Worm (Caenorhabditis elegans) whole organism, late embryonic: ENCODE results near the gene clc-27.
A peak's percentile ranks its signal among the peaks of the same experiment; 100 is the strongest.

Source experiments
- F13H6.1 ChIP-seq: sonication (generic microtip); optimal IDR thresholded peaks from 2 replicates; lab custom pipeline; 2016; ENCODE audit warnings: missing genetic modification characterization, missing compliant biosample characterization
- K02D7.2 ChIP-seq: sonication (generic microtip); optimal IDR thresholded peaks from 2 replicates; lab custom pipeline; 2017; ENCODE audit warnings: mild to moderate bottlenecking, missing genetic modification characterization, missing compliant biosample characterization
- K09A11.1 ChIP-seq: sonication (generic microtip); optimal IDR thresholded peaks from 2 replicates; lab custom pipeline; 2017; ENCODE audit warnings: antibody characterized with exemption, mild to moderate bottlenecking, missing genetic modification characterization, missing compliant biosample characterization; ENCODE audit not compliant: insufficient read depth
- T23F11.4 ChIP-seq: fragments of 200-800 bp; sonication (Bioruptor generic); optimal IDR thresholded peaks from 2 replicates; lab custom pipeline; 2018; ENCODE audit warnings: mild to moderate bottlenecking, missing genetic modification characterization, missing compliant biosample characterization
- ama-1 ChIP-seq: fragments of 150-350 bp; optimal IDR thresholded peaks from 2 replicates; lab custom pipeline; 2014
- ceh-18 ChIP-seq: sonication (generic microtip); optimal IDR thresholded peaks from 2 replicates; lab custom pipeline; 2016; ENCODE audit warnings: missing genetic modification characterization, missing compliant biosample characterization
- ceh-22 ChIP-seq: sonication (generic microtip); optimal IDR thresholded peaks from 2 replicates; lab custom pipeline; 2017; ENCODE audit warnings: missing biosample characterization, missing genetic modification characterization
- ceh-31 ChIP-seq: sonication (generic microtip); optimal IDR thresholded peaks from 2 replicates; lab custom pipeline; 2016; ENCODE audit warnings: missing genetic modification characterization, missing compliant biosample characterization
- ceh-34 ChIP-seq: sonication (generic microtip); optimal IDR thresholded peaks from 2 replicates; lab custom pipeline; 2016; ENCODE audit warnings: mild to moderate bottlenecking, missing genetic modification characterization, missing compliant biosample characterization
- ceh-48 ChIP-seq: sonication (generic microtip); optimal IDR thresholded peaks from 2 replicates; lab custom pipeline; 2016; ENCODE audit warnings: missing genetic modification characterization, inconsistent platforms, missing compliant biosample characterization
- ceh-6 ChIP-seq: fragments of 200-800 bp; sonication (Bioruptor generic); optimal IDR thresholded peaks from 2 replicates; lab custom pipeline; 2018; ENCODE audit warnings: mild to moderate bottlenecking, missing genetic modification characterization, missing compliant biosample characterization
- ceh-9 ChIP-seq: sonication (generic microtip); optimal IDR thresholded peaks from 2 replicates; lab custom pipeline; 2016; ENCODE audit warnings: mild to moderate bottlenecking, missing genetic modification characterization, inconsistent platforms, missing compliant biosample characterization
- dve-1 ChIP-seq: sonication (generic microtip); optimal IDR thresholded peaks from 2 replicates; lab custom pipeline; 2017; ENCODE audit warnings: antibody characterized with exemption, mild to moderate bottlenecking, missing genetic modification characterization, missing compliant biosample characterization
- elt-2 ChIP-seq: sonication (generic microtip); optimal IDR thresholded peaks from 2 replicates; lab custom pipeline; 2016; ENCODE audit warnings: missing genetic modification reagents, missing genetic modification characterization, missing compliant biosample characterization
- eyg-1 ChIP-seq: sonication (generic microtip); optimal IDR thresholded peaks from 2 replicates; lab custom pipeline; 2016; ENCODE audit warnings: missing genotype, missing genetic modification characterization, missing compliant biosample characterization
- fax-1 ChIP-seq: sonication (generic microtip); optimal IDR thresholded peaks from 2 replicates; lab custom pipeline; 2016; ENCODE audit warnings: missing genotype, missing genetic modification characterization, missing compliant biosample characterization
- fkh-10 ChIP-seq: fragments of 150-350 bp; optimal IDR thresholded peaks from 2 replicates; lab custom pipeline; 2014; ENCODE audit warnings: missing biosample characterization, missing genetic modification reagents, missing genetic modification characterization
- fkh-6 ChIP-seq: sonication (generic microtip); optimal IDR thresholded peaks from 2 replicates; lab custom pipeline; 2016; ENCODE audit warnings: missing genetic modification characterization, missing compliant biosample characterization
- gmeb-2 ChIP-seq: sonication (generic microtip); optimal IDR thresholded peaks from 2 replicates; lab custom pipeline; 2016; ENCODE audit warnings: missing genetic modification characterization, inconsistent platforms, missing compliant biosample characterization
- hlh-8 ChIP-seq: sonication (generic microtip); optimal IDR thresholded peaks from 2 replicates; lab custom pipeline; 2016; ENCODE audit warnings: missing genotype, missing genetic modification characterization, missing compliant biosample characterization
- lim-6 ChIP-seq: sonication (generic microtip); optimal IDR thresholded peaks from 2 replicates; lab custom pipeline; 2016; ENCODE audit warnings: missing genetic modification characterization, missing compliant biosample characterization
- lin-11 ChIP-seq: fragments of 200-800 bp; sonication (Bioruptor generic); optimal IDR thresholded peaks from 2 replicates; lab custom pipeline; 2018; ENCODE audit warnings: mild to moderate bottlenecking, missing genetic modification characterization, missing compliant biosample characterization
- mec-3 ChIP-seq: sonication (generic microtip); optimal IDR thresholded peaks from 2 replicates; lab custom pipeline; 2016; ENCODE audit warnings: borderline replicate concordance, missing genetic modification characterization, missing compliant biosample characterization
- nfya-1 ChIP-seq: sonication (generic microtip); optimal IDR thresholded peaks from 2 replicates; lab custom pipeline; 2017; ENCODE audit warnings: missing genetic modification characterization, mild to moderate bottlenecking, missing compliant biosample characterization, antibody characterized with exemption, moderate library complexity
- pag-3 ChIP-seq: sonication (generic microtip); optimal IDR thresholded peaks from 2 replicates; lab custom pipeline; 2016; ENCODE audit warnings: missing compliant biosample characterization, missing genetic modification characterization, borderline replicate concordance
- pha-2 ChIP-seq: sonication (generic microtip); optimal IDR thresholded peaks from 2 replicates; lab custom pipeline; 2017; ENCODE audit warnings: mild to moderate bottlenecking, missing genetic modification characterization, missing compliant biosample characterization
- pha-4 ChIP-seq: fragments of 150-350 bp; optimal IDR thresholded peaks from 2 replicates; lab custom pipeline; 2018; ENCODE audit warnings: missing biosample characterization, missing genetic modification reagents, missing genetic modification characterization
- pqm-1 ChIP-seq: sonication (generic microtip); optimal IDR thresholded peaks from 2 replicates; lab custom pipeline; 2016; ENCODE audit warnings: missing genetic modification characterization, missing compliant biosample characterization
- pros-1 ChIP-seq: fragments of 150-350 bp; optimal IDR thresholded peaks from 2 replicates; lab custom pipeline; 2014; ENCODE audit warnings: missing biosample characterization, missing genetic modification reagents, missing genetic modification characterization
- ref-2 ChIP-seq: sonication (generic microtip); optimal IDR thresholded peaks from 2 replicates; lab custom pipeline; 2016; ENCODE audit warnings: missing genetic modification characterization, missing compliant biosample characterization
- sdc-2 ChIP-seq: sonication (generic microtip); optimal IDR thresholded peaks from 2 replicates; lab custom pipeline; 2016; ENCODE audit warnings: missing genotype, missing genetic modification characterization, missing compliant biosample characterization
- syd-9 ChIP-seq: sonication (generic microtip); optimal IDR thresholded peaks from 2 replicates; lab custom pipeline; 2016; ENCODE audit warnings: mild to moderate bottlenecking, missing genetic modification characterization, moderate library complexity, missing compliant biosample characterization
- tbx-2 ChIP-seq: sonication (generic microtip); optimal IDR thresholded peaks from 2 replicates; lab custom pipeline; 2016; ENCODE audit warnings: missing genetic modification characterization, missing compliant biosample characterization
- ttx-3 ChIP-seq: sonication (generic microtip); optimal IDR thresholded peaks from 2 replicates; lab custom pipeline; 2016; ENCODE audit warnings: missing genetic modification reagents, missing genetic modification characterization, missing compliant biosample characterization
- unc-42 ChIP-seq: sonication (generic microtip); optimal IDR thresholded peaks from 2 replicates; lab custom pipeline; 2016; ENCODE audit warnings: missing genotype, missing genetic modification characterization, missing compliant biosample characterization
- unc-86 ChIP-seq: sonication (generic microtip); optimal IDR thresholded peaks from 2 replicates; lab custom pipeline; 2016; ENCODE audit warnings: missing genetic modification characterization, missing compliant biosample characterization

clc-27 gene

ce11 chrIII:981960-982359 lies 26.2 kb upstream of the clc-27 start (continued):
- no peak for TF ChIP-seq ceh-22
- TF ChIP-seq fkh-10 (GFP tag; lab: Kevin White, UChicago): no peak
- TF ChIP-seq pros-1: no peak
- TF ChIP-seq sdc-2 (tag; lab: Kevin White, UChicago): no peak
- no peak for TF ChIP-seq T23F11.4 (GFP tag; lab: Kevin White, UChicago)
- no peak for TF ChIP-seq ceh-9 (tag; lab: Kevin White, UChicago)
- TF ChIP-seq F13H6.1 (tag; lab: Kevin White, UChicago): no peak
- no peak for TF ChIP-seq unc-86
- TF ChIP-seq pag-3: no peak
- no peak for TF ChIP-seq ttx-3
- TF ChIP-seq ceh-18: peak; percentile 3
- TF ChIP-seq K09A11.1 (tag; lab: Kevin White, UChicago): no peak
- no peak for TF ChIP-seq ama-1
- TF ChIP-seq pha-2 (tag; lab: Kevin White, UChicago): no peak
- TF ChIP-seq gmeb-2 (tag; lab: Kevin White, UChicago): no peak
- TF ChIP-seq pha-4 (tag; lab: Kevin White, UChicago): no peak
- TF ChIP-seq ceh-6: no peak
- peak; percentile 23 for TF ChIP-seq tbx-2 (tag; lab: Kevin White, UChicago)
- TF ChIP-seq lin-11 (tag; lab: Kevin White, UChicago): no peak
- TF ChIP-seq ceh-48: peak; percentile 80
- peak; percentile 73 for TF ChIP-seq ceh-34
- peak; percentile 58 for TF ChIP-seq nfya-1 (tag; lab: Kevin White, UChicago)
- TF ChIP-seq ceh-31 (tag; lab: Kevin White, UChicago): peak; percentile 9
- no peak for TF ChIP-seq K02D7.2 (tag; lab: Kevin White, UChicago)
- no peak for TF ChIP-seq syd-9 (tag; lab: Kevin White, UChicago)

ce11 chrIII:982961-983360 lies 25.2 kb upstream of the clc-27 start, which contains the start of gene tbc-10:
TSS of gene tbc-10 (plus strand) at chrIII:983261.
- TF ChIP-seq fax-1 (tag; lab: Kevin White, UChicago) (no peak), fkh-6 (tag; lab: Kevin White, UChicago) (no peak), mec-3 (tag; lab: Kevin White, UChicago) (no peak), dve-1 (tag; lab: Kevin White, UChicago) (no peak), fkh-10 (GFP tag; lab: Kevin White, UChicago) (no peak), lim-6 (tag; lab: Kevin White, UChicago) (no peak), unc-86 (no peak), ref-2 (tag; lab: Kevin White, UChicago) (no peak), K02D7.2 (tag; lab: Kevin White, UChicago) (no peak), elt-2 (tag; lab: Kevin White, UChicago) (no peak), syd-9 (tag; lab: Kevin White, UChicago) (no peak)

ce11 chrIII:989558-989957 lies 18.6 kb upstream of the clc-27 start:
- TF ChIP-seq lim-6 (tag; lab: Kevin White, UChicago): no peak
- TF ChIP-seq unc-42 (tag; lab: Kevin White, UChicago): peak; percentile 96

ce11 chrIII:991581-991980 lies 16.6 kb upstream of the clc-27 start, which contains the start of gene trp-2:
TSS of gene trp-2 (plus strand) at chrIII:991881.
- TF ChIP-seq hlh-8 (tag; lab: Kevin White, UChicago) (no peak), fax-1 (tag; lab: Kevin White, UChicago) (no peak), ama-1 (no peak), pag-3 (no peak), eyg-1 (tag; lab: Kevin White, UChicago) (no peak), pqm-1 (tag; lab: Kevin White, UChicago) (no peak)
- TF ChIP-seq, all 69 proteins: peak for 0
